Fruit fly (Drosophila melanogaster): ENCODE data around the gene trk.

DNA sequence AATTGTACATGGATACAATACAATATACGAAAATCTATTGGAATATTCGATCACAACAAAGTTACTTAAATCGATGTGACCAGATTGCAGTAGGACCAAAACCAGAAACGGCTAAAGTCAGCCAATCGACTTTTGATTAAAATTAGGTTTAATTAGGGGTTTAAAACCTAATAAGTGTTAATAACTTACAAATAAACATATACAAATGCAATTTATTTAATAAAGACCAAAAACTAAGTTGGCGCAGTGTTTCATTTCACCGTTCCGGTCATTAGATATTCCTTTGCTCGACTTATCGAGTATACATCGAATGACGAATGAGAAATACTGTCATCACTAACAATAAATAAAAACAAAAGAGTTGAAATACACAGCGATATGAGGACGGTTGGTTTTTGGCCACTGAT, 21.7 kb downstream of the trk start, which contains the start of the genes bsk and CG31717:
- TF ChIP-seq EcR (GFP tag; optimal IDR thresholded peaks at IDR 0.05) (no peak), usp (GFP tag; optimal IDR thresholded peaks at IDR 0.05) (no peak), psq (optimal IDR thresholded peaks at IDR 0.05) (no peak)
